Fruit fly (Drosophila melanogaster): ENCODE measurements around the gene CG17075.

Gene CG17075

DNA sequence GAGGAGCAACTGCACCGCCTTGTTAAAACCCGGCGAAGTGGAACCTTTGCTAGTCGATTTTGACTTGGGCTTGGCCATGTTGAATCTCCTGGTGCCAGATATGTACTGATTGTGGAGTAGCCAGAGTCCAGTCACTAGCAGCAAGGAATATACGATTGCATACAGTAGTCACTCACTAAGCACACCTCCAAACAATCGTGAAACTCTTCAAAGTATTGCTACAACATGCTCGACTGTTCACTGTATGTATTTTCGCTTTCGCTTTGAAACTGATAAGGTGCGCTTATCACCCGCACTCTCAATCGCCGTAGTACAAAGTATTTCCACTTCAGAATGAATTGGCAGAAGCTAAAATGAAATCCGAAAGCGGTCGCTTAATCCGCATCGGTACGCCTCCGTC, 19.1 kb upstream of the CG17075 start (continued):
- TF ChIP-seq sim (GFP tag; IDR thresholded peaks at IDR 0.05) (no peak), Eip74EF (GFP tag; optimal IDR thresholded peaks at IDR 0.05) (no peak), CG3065 (GFP tag; optimal IDR thresholded peaks at IDR 0.05) (no peak), CG12659 (GFP tag; optimal IDR thresholded peaks at IDR 0.05) (peak; percentile 29), CG17186 (GFP tag; optimal IDR thresholded peaks at IDR 0.05) (no peak), dpn (GFP tag; optimal IDR thresholded peaks at IDR 0.05) (peak; percentile 73 to 83), CG17612 (GFP tag; IDR thresholded peaks at IDR 0.05) (0 out of 2 replicates have a peak, but pooled peaks have one; percentile 23), Neu2 (GFP tag; optimal IDR thresholded peaks at IDR 0.05; ENCODE audit: borderline replicate concordance) (no peak), Jarid2 (GFP tag; optimal IDR thresholded peaks at IDR 0.05) (peak; percentile 41), dysf (GFP tag; IDR thresholded peaks at IDR 0.05) (peak; percentile 75), Hmx (GFP tag; optimal IDR thresholded peaks at IDR 0.05) (no peak), dmrt99B (tag; optimal IDR thresholded peaks at IDR 0.05) (peak; percentile 65), yki (optimal IDR thresholded peaks at IDR 0.05) (no peak), mirr (GFP tag; optimal IDR thresholded peaks at IDR 0.05) (peak; percentile 87), Atf3 (GFP tag; optimal IDR thresholded peaks at IDR 0.05) (no peak), Hr51 (GFP tag; optimal IDR thresholded peaks at IDR 0.05) (peak; percentile 1 to 44), CG6791 (GFP tag; IDR thresholded peaks at IDR 0.05; ENCODE audit: partially characterized antibody) (no peak), H15 (GFP tag; IDR thresholded peaks at IDR 0.05) (peak; percentile 62; the same call in 2 of the 3 replicates), tio (GFP tag; optimal IDR thresholded peaks at IDR 0.05) (no peak), CG13775 (GFP tag; optimal IDR thresholded peaks at IDR 0.05) (no peak), CG34376 (GFP tag; optimal IDR thresholded peaks at IDR 0.05) (peak; percentile 69), CG17829 (tag; optimal IDR thresholded peaks at IDR 0.05) (peak; percentile 47), Vsx1 (GFP tag; optimal IDR thresholded peaks at IDR 0.05) (peak; percentile 45), peb (GFP tag; IDR thresholded peaks at IDR 0.05) (no peak), sisA (GFP tag; IDR thresholded peaks at IDR 0.05) (peak; percentile 61), CG12942 (GFP tag; optimal IDR thresholded peaks at IDR 0.05) (peak; percentile 51), HLHmδ (GFP tag; optimal IDR thresholded peaks at IDR 0.05) (peak; percentile 19), h (optimal IDR thresholded peaks at IDR 0.05) (no peak), esg (GFP tag; conservative IDR thresholded peaks at IDR 0.05) (peak; percentile 39; the same call in 1 of the 2 replicates), CG13894 (tag; optimal IDR thresholded peaks at IDR 0.05) (peak; percentile 65), CG43689 (GFP tag; IDR thresholded peaks at IDR 0.05) (no peak), CG32532 (GFP tag; IDR thresholded peaks at IDR 0.05) (peak; percentile 84), CG8478 (optimal IDR thresholded peaks at IDR 0.05) (no peak), CG11504 (tag; optimal IDR thresholded peaks at IDR 0.05) (peak; percentile 56), CG1832 (GFP tag; optimal IDR thresholded peaks at IDR 0.05) (no peak), CG5180 (GFP tag; optimal IDR thresholded peaks at IDR 0.05) (no peak), Deaf1 (tag; optimal IDR thresholded peaks at IDR 0.05) (peak; percentile 49), CG9727 (GFP tag; optimal IDR thresholded peaks at IDR 0.05) (no peak), Aef1 (GFP tag; IDR thresholded peaks at IDR 0.05) (peak; percentile 68), CG7271 (tag; optimal IDR thresholded peaks at IDR 0.05) (no peak), Fer1 (GFP tag; optimal IDR thresholded peaks at IDR 0.05) (peak; percentile 80), Pdp1 (GFP tag; optimal IDR thresholded peaks at IDR 0.05) (peak; percentile 46 to 71), Bdp1 (GFP tag; optimal IDR thresholded peaks at IDR 0.05) (no peak), CG11696 (GFP tag; IDR thresholded peaks at IDR 0.05) (no peak), H2.0 (GFP tag; IDR thresholded peaks at IDR 0.05) (peak; percentile 62; the same call in 1 of the 2 replicates), CG3281 (GFP tag; optimal IDR thresholded peaks at IDR 0.05) (peak; percentile 67), CG11723 (GFP tag; optimal IDR thresholded peaks at IDR 0.05) (peak; percentile 36), Abd-B (GFP tag; optimal IDR thresholded peaks at IDR 0.05) (no peak), Max (GFP tag; optimal IDR thresholded peaks at IDR 0.05) (peak; percentile 41), cad (GFP tag; optimal IDR thresholded peaks at IDR 0.05) (no peak), pb (GFP tag; optimal IDR thresholded peaks at IDR 0.05) (peak; percentile 15)
